Worm (Caenorhabditis elegans) whole organism, L4/young adult: ENCODE measurements around the gene col-76.

Experiments used
- W03F9.2 ChIP-seq: fragments of 150-350 bp; optimal IDR thresholded peaks from 2 replicates; lab custom pipeline; 2014; ENCODE audit warnings: missing biosample characterization, missing genetic modification characterization
- dao-5 ChIP-seq: sonication (generic microtip); optimal IDR thresholded peaks from 2 replicates; lab custom pipeline; 2016; ENCODE audit warnings: missing genotype, missing genetic modification characterization, moderate library complexity, missing compliant biosample characterization
- him-1 ChIP-seq: sonication (generic microtip); optimal IDR thresholded peaks from 2 replicates; lab custom pipeline; 2016; ENCODE audit warnings: missing genotype, missing genetic modification reagents, missing genetic modification characterization, missing compliant biosample characterization

col-76 gene

DNA sequence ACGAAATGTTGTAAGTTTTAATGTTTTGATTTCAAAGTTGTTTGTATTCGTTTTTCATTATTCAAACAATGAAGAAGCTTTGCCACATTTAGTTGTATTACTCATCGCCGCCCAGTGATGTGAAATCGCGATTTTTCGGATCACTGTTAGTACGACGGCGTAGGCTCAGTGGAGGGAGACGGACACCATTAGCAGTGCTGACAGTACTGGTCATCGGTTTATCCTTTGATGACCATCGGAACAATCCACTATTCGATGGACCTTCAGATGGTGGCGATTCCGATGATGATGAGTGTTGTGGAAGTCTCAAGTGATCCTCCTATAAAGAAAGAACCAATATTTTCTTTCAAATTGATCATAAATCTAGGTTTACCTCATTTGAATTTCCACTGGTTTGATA is 16.6 kb upstream of the col-76 start:
- TF ChIP-seq dao-5 (tag; lab: Kevin White, UChicago) (no peak), him-1 (tag; lab: Kevin White, UChicago) (no peak), W03F9.2 (no peak)

DNA sequence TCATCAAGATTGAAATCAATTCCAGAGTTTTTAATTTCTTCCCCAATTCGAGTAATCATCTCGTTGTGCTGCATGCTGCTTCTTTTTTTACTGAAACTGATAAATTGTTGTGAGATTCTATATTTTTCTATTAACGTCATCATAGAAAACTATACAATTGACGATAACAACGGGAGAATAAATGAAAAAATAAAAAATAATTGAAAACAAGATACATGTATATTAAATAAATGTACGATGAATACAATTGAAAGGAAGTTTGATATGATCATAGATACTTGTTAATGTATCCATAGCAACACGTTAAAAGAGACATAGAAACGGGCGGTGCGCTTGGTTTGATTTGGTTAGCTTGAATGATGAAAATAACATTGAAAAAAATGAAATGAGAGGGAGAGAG is 13.7 kb upstream of the col-76 start, which contains the start of gene T05C12.8:
Gene T05C12.8, minus strand, starts transcription at position 101 of the 400 bp plus-strand sequence.
- no peak for TF ChIP-seq W03F9.2

DNA sequence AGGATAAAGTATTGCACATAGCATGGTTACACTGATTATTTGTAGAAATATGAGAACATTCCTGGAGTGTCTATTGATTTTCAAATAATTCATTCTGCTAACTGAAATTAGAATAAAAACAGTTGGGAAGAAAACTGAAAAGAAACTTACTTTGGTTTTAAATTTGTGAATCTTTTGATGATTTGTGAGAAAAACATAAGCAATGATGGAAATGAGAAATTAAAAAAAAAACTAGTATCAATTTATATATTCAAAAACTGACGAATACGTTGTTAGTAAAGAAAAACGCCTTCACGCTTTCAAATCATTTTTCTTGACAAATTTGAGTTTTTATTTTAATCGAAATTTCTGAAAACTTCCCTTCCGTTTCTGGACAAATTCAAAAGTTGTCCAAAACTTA is 11.0 kb upstream of the col-76 start, which contains the start of gene T05C12.9:
Gene T05C12.9, minus strand, starts transcription at position 101 of the 400 bp plus-strand sequence.
- TF ChIP-seq him-1 (tag; lab: Kevin White, UChicago) (no peak), dao-5 (tag; lab: Kevin White, UChicago) (no peak), W03F9.2 (no peak)

DNA sequence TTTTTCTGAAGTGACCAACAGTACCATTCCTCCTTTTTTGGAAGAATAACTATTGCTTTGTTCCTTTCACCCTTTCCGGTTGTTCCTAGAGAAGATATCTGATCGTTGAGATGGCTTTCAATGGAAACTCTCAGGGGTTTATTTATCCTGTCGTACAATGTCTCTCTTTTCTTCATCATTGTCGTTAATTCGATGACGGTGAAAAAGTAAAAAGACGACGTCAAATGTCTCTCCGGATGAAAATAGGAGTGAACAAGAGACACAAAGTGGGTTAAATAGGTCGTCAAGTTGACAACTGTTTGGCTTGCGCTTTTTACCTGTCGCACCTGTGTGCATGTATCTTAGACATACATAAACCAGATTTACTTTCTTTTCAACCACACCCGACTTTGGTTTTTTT is 10.2 kb upstream of the col-76 start:
- TF ChIP-seq dao-5 (tag; lab: Kevin White, UChicago) (no peak), W03F9.2 (no peak), him-1 (tag; lab: Kevin White, UChicago) (no peak)

DNA sequence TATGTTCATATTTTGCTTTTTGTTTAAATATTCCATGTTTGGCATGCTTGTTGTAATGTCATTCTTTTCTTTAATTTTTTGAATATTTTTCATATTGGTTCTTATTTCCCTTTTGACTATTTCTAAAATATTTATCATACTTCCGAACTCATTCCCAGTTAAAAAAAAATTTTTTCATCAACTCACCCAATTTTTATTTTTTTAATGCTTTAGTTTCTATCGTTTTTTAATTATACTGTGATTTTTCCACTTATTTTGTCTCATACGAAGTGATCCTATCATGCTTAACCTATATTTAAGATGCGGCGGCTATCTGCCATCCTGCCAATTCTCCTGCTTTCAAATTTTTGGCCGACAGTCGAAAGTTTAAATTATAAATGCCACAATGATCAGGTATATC is 5.6 kb upstream of the col-76 start, which contains the start of gene qua-1:
Gene qua-1, plus strand, starts transcription at position 301 of the 400 bp plus-strand sequence.
- no peak for TF ChIP-seq him-1 (tag; lab: Kevin White, UChicago)
- no peak for TF ChIP-seq dao-5 (tag; lab: Kevin White, UChicago)
- TF ChIP-seq W03F9.2, result no peak

DNA sequence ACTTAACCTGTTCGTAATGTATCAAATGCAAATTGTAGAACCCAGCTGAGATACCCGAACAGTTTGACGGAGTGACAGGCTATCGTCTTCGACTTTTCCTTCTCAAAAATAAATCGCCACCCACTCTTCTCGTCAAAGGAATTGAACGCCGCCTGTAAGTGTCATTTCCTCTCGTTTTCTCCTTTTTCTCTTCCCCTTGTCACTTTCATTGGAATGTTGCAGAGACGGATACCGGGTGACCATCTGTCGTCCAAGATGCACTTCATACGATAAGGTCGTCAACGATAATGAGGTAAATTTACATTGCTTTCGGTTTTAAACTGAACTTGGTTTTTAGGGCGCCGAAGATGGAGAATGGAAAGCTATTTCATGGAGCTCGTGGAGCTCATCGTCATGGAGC is 4.3 kb upstream of the col-76 start:
- TF ChIP-seq him-1 (tag; lab: Kevin White, UChicago) (no peak), dao-5 (tag; lab: Kevin White, UChicago) (no peak), W03F9.2 (no peak)

DNA sequence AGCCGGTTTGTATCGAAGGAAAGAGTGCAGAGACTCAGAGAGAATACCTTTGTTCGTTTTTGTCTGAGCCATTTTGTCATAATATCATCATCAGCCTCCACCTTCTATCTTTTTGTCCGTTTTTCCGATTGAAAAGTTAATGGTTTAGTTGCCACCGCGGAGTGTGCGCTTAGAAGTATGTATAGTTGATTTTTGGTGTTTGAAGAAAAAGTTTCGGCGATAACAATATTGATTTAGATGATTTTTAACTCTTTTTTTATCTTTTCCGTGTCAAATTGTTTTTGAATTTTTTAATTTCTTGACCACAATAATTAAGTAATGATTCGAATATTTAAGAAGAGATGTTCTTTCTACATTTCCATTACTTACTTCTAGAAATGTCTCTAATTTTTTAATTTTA is 1.5 kb downstream of the col-76 start:
- no peak for TF ChIP-seq W03F9.2
- TF ChIP-seq dao-5 (tag; lab: Kevin White, UChicago), result no peak
- no peak for TF ChIP-seq him-1 (tag; lab: Kevin White, UChicago)

DNA sequence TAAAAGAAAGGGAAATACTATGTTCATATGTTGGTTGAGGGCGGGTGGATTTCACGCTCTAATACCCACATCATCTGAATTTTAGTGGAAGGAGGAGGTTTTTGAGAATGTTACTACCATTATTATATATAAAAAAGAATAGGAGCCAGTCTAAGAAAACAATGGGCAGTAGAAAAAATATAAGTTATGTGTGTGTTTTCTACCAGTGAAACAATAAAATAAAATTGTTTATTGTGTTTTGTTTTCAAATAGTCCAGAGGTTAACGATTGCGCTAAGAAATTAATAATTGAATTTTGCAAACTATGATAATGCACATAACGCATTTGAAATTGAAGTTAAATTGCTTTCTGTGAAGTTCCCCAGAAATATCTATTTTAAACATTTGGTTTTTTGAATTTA is 5.3 kb downstream of the col-76 start, which contains the start of gene M110.8:
Gene M110.8, minus strand, starts transcription at position 101 of the 400 bp plus-strand sequence.
- TF ChIP-seq W03F9.2 (no peak), him-1 (tag; lab: Kevin White, UChicago) (no peak), dao-5 (tag; lab: Kevin White, UChicago) (no peak)

DNA sequence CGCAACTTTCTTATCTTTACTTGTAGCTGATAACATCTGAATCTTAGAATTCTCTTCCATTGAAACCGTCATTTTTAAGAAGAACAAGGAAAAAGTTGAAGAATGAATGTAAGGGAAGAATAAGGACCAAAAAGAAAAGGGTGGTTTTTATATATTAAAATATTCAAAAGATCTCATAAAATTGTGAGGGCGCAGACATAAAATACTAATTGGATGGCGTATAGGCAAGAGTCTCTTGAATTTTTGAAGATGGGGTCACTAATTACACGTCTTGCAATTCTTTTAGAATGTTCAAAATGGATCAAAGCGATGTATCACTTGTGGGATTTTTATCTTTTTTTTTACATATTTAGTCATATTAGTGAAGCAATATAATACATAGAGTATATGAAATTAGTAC is 8.5 kb downstream of the col-76 start, which contains the start of gene twk-3:
Gene twk-3, minus strand, starts transcription at position 101 of the 400 bp plus-strand sequence.
- no peak for TF ChIP-seq W03F9.2
- no peak for TF ChIP-seq dao-5 (tag; lab: Kevin White, UChicago)
- no peak for TF ChIP-seq him-1 (tag; lab: Kevin White, UChicago)

DNA sequence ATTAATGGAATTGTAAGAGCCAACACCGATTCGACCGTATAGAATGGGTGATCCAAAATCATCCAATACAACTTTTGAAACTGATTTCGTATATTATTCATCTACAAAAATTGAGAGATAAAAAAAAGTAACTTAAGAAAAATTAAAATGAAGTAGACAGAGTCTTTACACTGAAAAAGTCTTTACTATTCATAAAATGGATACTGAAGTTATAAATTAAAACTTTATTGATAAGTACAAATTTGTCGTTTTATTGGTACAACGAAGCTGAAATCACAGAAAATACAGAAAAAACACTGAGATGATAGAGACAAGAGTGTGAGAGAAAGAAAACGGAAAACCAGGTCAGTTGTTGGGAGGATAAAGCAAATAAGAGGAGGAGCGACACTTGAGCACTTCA is 10.2 kb downstream of the col-76 start, which contains the start of gene M110.10:
Gene M110.10, minus strand, starts transcription at position 101 of the 400 bp plus-strand sequence.
- TF ChIP-seq dao-5 (tag; lab: Kevin White, UChicago) (no peak), him-1 (tag; lab: Kevin White, UChicago) (no peak), W03F9.2 (no peak)

DNA sequence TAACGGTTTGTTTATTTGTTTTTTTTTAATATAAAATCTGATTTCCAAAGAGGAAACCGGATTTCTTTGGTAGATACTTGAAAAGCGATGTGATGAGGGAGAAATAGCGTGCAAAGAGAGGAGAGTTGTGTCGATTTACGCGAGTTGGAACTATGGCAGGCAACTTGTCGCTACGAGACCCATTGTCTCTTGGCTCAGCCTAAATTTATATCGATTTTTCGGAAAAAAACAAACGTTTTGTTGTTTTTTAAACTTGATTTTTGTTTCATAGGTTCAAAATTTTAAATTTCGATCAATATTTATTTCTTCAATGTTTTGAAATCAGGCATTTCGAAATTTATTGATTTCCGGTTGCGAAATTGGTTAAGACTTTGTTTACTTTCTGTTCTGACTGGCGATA is 12.3 kb downstream of the col-76 start, which contains the start of gene M110.3:
Gene M110.3, minus strand, starts transcription at position 184 of the 400 bp plus-strand sequence.
- TF ChIP-seq W03F9.2 (peak; percentile 45), him-1 (tag; lab: Kevin White, UChicago) (no peak), dao-5 (tag; lab: Kevin White, UChicago) (no peak)

DNA sequence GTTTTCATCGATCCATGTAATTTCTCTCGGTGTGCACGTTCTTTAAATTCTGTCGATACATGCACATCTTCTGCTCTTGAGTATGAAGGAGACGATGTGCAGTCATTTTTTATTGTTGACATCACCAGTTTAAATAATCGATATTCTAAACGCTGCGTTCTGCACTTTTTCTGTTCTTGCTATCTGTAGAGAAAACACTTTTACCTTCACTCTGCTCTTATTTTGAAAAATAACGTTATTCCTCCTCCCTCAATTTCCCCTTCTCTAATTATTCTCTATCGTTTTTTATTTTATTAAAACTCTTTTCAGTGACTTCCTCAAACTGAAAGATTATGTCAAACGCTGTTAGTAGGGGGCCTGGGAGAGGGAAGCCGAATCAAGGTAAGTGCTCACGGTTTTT is 12.8 kb downstream of the col-76 start, which contains the start of gene ifg-1:
Gene ifg-1, plus strand, starts transcription at position 301 of the 400 bp plus-strand sequence.
- TF ChIP-seq W03F9.2 (no peak), him-1 (tag; lab: Kevin White, UChicago) (no peak), dao-5 (tag; lab: Kevin White, UChicago) (no peak)

DNA sequence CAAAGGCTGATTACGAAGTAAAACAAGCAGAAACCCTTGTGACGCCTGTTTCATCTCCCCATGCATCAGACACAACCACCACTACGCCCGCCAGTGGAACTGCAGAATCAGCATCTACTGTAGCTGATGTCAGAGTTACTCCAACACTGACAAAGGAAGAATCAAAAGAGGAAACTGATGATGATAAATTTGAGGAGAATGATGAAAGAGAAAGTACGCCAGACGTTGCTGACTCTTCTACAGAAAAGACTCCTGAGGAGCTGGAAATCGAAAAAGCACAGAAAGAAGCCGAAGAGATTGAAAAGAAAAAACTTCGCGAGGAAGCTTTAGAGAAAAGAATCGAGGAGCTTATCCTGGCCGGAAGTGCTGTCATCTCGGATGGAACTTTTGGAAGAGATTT is 14.1 kb downstream of the col-76 start:
- no peak for TF ChIP-seq him-1 (tag; lab: Kevin White, UChicago)

DNA sequence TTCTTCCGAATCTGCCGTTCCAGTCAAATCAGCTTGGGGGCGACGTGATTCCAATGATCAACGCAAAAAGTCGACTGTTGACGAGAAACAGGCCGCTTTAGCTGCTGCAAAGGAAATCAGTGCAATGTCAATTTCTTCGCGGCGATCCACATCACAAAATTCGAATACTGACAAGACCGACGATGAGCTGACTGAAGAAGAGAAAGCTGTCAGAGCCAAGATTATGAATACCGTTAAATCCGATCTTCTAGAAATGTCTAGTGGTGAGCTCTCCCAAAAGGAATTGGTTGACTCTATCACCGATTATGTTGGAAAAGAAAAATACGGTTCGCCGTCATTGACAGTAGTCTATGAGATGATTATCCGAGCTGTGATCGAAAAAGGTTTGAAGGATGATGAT is 16.1 kb downstream of the col-76 start:
- no peak for TF ChIP-seq him-1 (tag; lab: Kevin White, UChicago)
- no peak for TF ChIP-seq W03F9.2
- no peak for TF ChIP-seq dao-5 (tag; lab: Kevin White, UChicago)
